Fruit fly (Drosophila melanogaster) whole organism, adult: ENCODE data around the gene CG7296.

Source experiments
- CG11617 ChIP-seq: fragments of 200-800 bp; sonication (Bioruptor generic); optimal IDR thresholded peaks from 2 replicates; lab custom pipeline; 2017; ENCODE audit warnings: mild to moderate bottlenecking, missing biosample characterization, missing genetic modification reagents, missing genetic modification characterization
- CG12768 ChIP-seq: fragments of 200-800 bp; sonication (Bioruptor generic); optimal IDR thresholded peaks from 2 replicates; lab custom pipeline; 2017; ENCODE audit warnings: missing biosample characterization, missing genetic modification characterization, mild to moderate bottlenecking, moderate library complexity, missing genetic modification reagents
- CG14711 ChIP-seq: fragments of 200-800 bp; sonication (Bioruptor generic); optimal IDR thresholded peaks from 2 replicates; lab custom pipeline; 2018; ENCODE audit warnings: missing biosample characterization, mild to moderate bottlenecking, missing genetic modification characterization, moderate library complexity
- CG1620 ChIP-seq: fragments of 200-800 bp; sonication (Bioruptor generic); optimal IDR thresholded peaks from 2 replicates; lab custom pipeline; 2016; ENCODE audit warnings: missing biosample characterization, missing genetic modification characterization
- CG33017 ChIP-seq: fragments of 200-800 bp; sonication (Bioruptor generic); optimal IDR thresholded peaks from 2 replicates; lab custom pipeline; 2018; ENCODE audit warnings: missing biosample characterization, mild to moderate bottlenecking, missing genetic modification characterization, moderate library complexity
- CG5204 ChIP-seq: fragments of 200-800 bp; sonication (Bioruptor generic); optimal IDR thresholded peaks from 2 replicates; lab custom pipeline; 2016; ENCODE audit warnings: missing biosample characterization, missing genetic modification characterization
- CG7045 ChIP-seq: fragments of 200-800 bp; sonication (Bioruptor generic); optimal IDR thresholded peaks from 2 replicates; lab custom pipeline; 2017; ENCODE audit warnings: missing biosample characterization, mild to moderate bottlenecking, missing genetic modification characterization
- CG7101 ChIP-seq: fragments of 200-800 bp; sonication (Bioruptor generic); optimal IDR thresholded peaks from 2 replicates; lab custom pipeline; 2018; ENCODE audit warnings: missing biosample characterization, mild to moderate bottlenecking, missing genetic modification characterization, moderate library complexity
- Clk ChIP-seq: fragments of 200-800 bp; sonication (Bioruptor generic); optimal IDR thresholded peaks from 2 replicates; lab custom pipeline; 2017; ENCODE audit warnings: missing biosample characterization, missing genetic modification characterization
- Crg-1 ChIP-seq: fragments of 200-800 bp; sonication (Bioruptor generic); optimal IDR thresholded peaks from 2 replicates; lab custom pipeline; 2016; ENCODE audit warnings: missing biosample characterization, missing genetic modification characterization
- Hr96 ChIP-seq: fragments of 200-800 bp; sonication (Bioruptor generic); optimal IDR thresholded peaks from 2 replicates; lab custom pipeline; 2016; ENCODE audit warnings: missing biosample characterization, missing genetic modification characterization
- Mnt ChIP-seq: fragments of 200-800 bp; sonication (Bioruptor generic); optimal IDR thresholded peaks from 2 replicates; lab custom pipeline; 2016; ENCODE audit warnings: missing biosample characterization, mild to moderate bottlenecking, missing genetic modification characterization
- bab1 ChIP-seq: fragments of 200-800 bp; sonication (Bioruptor generic); optimal IDR thresholded peaks from 3 replicates; lab custom pipeline; 2019; ENCODE audit warnings: missing biosample characterization, mild to moderate bottlenecking, missing genetic modification characterization, moderate library complexity
- cic ChIP-seq: fragments of 200-800 bp; sonication (Bioruptor generic); optimal IDR thresholded peaks from 2 replicates; lab custom pipeline; 2017; ENCODE audit warnings: missing biosample characterization, mild to moderate bottlenecking, missing genetic modification characterization, moderate library complexity
- cnc ChIP-seq, 2 experiments: fragments of >200 bp; optimal IDR thresholded peaks; 2 replicates each; lab custom pipeline; 2017
- kay ChIP-seq: fragments of 200-800 bp; sonication (Bioruptor generic); peaks from one replicate; lab custom pipeline; 2016; ENCODE audit warnings: missing biosample characterization, missing genetic modification characterization, borderline replicate concordance
- ovo ChIP-seq: fragments of 200-800 bp; sonication (Bioruptor generic); optimal IDR thresholded peaks from 2 replicates; lab custom pipeline; 2016; ENCODE audit warnings: missing biosample characterization, missing genetic modification characterization
- pad ChIP-seq: fragments of 200-800 bp; sonication (Bioruptor generic); optimal IDR thresholded peaks from 3 replicates; lab custom pipeline; 2017; ENCODE audit warnings: missing biosample characterization, missing genetic modification characterization, mild to moderate bottlenecking, moderate library complexity, missing genetic modification reagents
- tj ChIP-seq: fragments of 200-800 bp; sonication (Bioruptor generic); optimal IDR thresholded peaks from 3 replicates; lab custom pipeline; 2017; ENCODE audit warnings: missing biosample characterization, mild to moderate bottlenecking, missing genetic modification characterization, moderate library complexity
- toe ChIP-seq: fragments of 200-800 bp; sonication (Bioruptor generic); optimal IDR thresholded peaks from 2 replicates; lab custom pipeline; 2016; ENCODE audit warnings: missing biosample characterization, missing genetic modification characterization

CG7296 gene

dm6 chr2L:10721535-10721934 is 34.7 kb upstream of the CG7296 start:
- no peak for TF ChIP-seq Clk (GFP tag; lab: Kevin White, UChicago)
- TF ChIP-seq CG7101 (tag; lab: Kevin White, UChicago), result no peak
- no peak for TF ChIP-seq toe (GFP tag; lab: Kevin White, UChicago)
- no peak for TF ChIP-seq cnc (optimal IDR thresholded peaks at IDR 0.05; lab: Kevin White, UChicago)
- TF ChIP-seq Mnt (GFP tag; lab: Kevin White, UChicago), result no peak
- TF ChIP-seq pad (GFP tag; lab: Kevin White, UChicago), result no peak
- no peak for TF ChIP-seq CG11617
- TF ChIP-seq CG14711 (tag; lab: Kevin White, UChicago), result no peak
- no peak for TF ChIP-seq tj (GFP tag; lab: Kevin White, UChicago)
- no peak for TF ChIP-seq CG5204 (GFP tag; lab: Kevin White, UChicago)
- no peak for TF ChIP-seq CG33017 (tag; lab: Kevin White, UChicago)
- no peak for TF ChIP-seq CG12768 (GFP tag; lab: Kevin White, UChicago)
- no peak for TF ChIP-seq cic (GFP tag; lab: Kevin White, UChicago)

- TF ChIP-seq cnc (optimal IDR thresholded peaks at IDR 0.05; lab: Kevin White, UChicago) (no peak), CG33017 (tag; lab: Kevin White, UChicago) (no peak), CG7045 (GFP tag; lab: Kevin White, UChicago) (no peak), CG14711 (tag; lab: Kevin White, UChicago) (no peak)
Observed at dm6 chr2L:10711221-10711620, 24.4 kb upstream of the CG7296 start.

dm6 chr2L:10709353-10709752 is 22.5 kb upstream of the CG7296 start, which contains the start of gene Lip2:
Gene Lip2, minus strand, starts transcription at chr2L:10709453.
- TF ChIP-seq kay (GFP tag; lab: Kevin White, UChicago) (peak; percentile 17), CG33017 (tag; lab: Kevin White, UChicago) (no peak), CG12768 (GFP tag; lab: Kevin White, UChicago) (no peak)

DNA sequence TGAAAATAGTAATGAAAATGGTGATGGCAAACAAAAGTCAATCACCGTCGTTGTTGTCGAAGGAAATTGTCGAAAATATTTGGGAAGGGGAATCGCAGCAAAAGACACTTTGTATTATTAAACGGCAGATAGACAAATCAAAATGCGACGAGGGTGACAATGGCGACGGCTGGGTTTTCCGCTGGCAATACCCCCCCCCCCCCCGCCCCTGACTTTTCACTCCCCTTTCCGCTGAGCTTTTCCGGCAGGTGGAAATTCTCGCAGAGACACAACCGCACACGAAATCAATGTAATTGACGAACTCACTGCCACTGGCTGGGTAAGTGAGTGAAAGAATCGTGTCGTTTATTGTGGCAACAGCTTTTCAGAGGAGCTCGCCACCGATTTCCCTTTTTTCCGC is 21.2 kb upstream of the CG7296 start:
- TF ChIP-seq CG5204 (GFP tag; lab: Kevin White, UChicago) (no peak), Hr96 (GFP tag; lab: Kevin White, UChicago) (no peak), CG14711 (tag; lab: Kevin White, UChicago) (no peak), CG1620 (GFP tag; lab: Kevin White, UChicago) (no peak), bab1 (GFP tag; lab: Kevin White, UChicago) (no peak)

- TF ChIP-seq CG5204 (GFP tag; lab: Kevin White, UChicago), result no peak
- no peak for TF ChIP-seq Clk (GFP tag; lab: Kevin White, UChicago)
- TF ChIP-seq pad (GFP tag; lab: Kevin White, UChicago), result no peak
- TF ChIP-seq Mnt (GFP tag; lab: Kevin White, UChicago), result no peak
- TF ChIP-seq CG7045 (GFP tag; lab: Kevin White, UChicago), result no peak
Observed at dm6 chr2L:10706267-10706666, 19.4 kb upstream of the CG7296 start.

- no peak for TF ChIP-seq CG12768 (GFP tag; lab: Kevin White, UChicago)
- no peak for TF ChIP-seq pad (GFP tag; lab: Kevin White, UChicago)
- no peak for TF ChIP-seq kay (GFP tag; lab: Kevin White, UChicago)
- no peak for TF ChIP-seq CG33017 (tag; lab: Kevin White, UChicago)
- no peak for TF ChIP-seq toe (GFP tag; lab: Kevin White, UChicago)
- no peak for TF ChIP-seq CG7045 (GFP tag; lab: Kevin White, UChicago)
- no peak for TF ChIP-seq bab1 (GFP tag; lab: Kevin White, UChicago)
- no peak for TF ChIP-seq Hr96 (GFP tag; lab: Kevin White, UChicago)
- no peak for TF ChIP-seq CG1620 (GFP tag; lab: Kevin White, UChicago)
- no peak for TF ChIP-seq CG14711 (tag; lab: Kevin White, UChicago)
- no peak for TF ChIP-seq cic (GFP tag; lab: Kevin White, UChicago)
- TF ChIP-seq Clk (GFP tag; lab: Kevin White, UChicago), result no peak
- TF ChIP-seq ovo (GFP tag; lab: Kevin White, UChicago), result no peak
- TF ChIP-seq Mnt (GFP tag; lab: Kevin White, UChicago), result no peak
- TF ChIP-seq Crg-1 (GFP tag; lab: Kevin White, UChicago), result no peak
- no peak for TF ChIP-seq tj (GFP tag; lab: Kevin White, UChicago)
- no peak for TF ChIP-seq CG7101 (tag; lab: Kevin White, UChicago)
- TF ChIP-seq CG5204 (GFP tag; lab: Kevin White, UChicago), result no peak
- no peak for TF ChIP-seq cnc (optimal IDR thresholded peaks at IDR 0.05; lab: Kevin White, UChicago)
- no peak for TF ChIP-seq CG11617
Observed at dm6 chr2L:10704425-10704824, 17.6 kb upstream of the CG7296 start.

DNA sequence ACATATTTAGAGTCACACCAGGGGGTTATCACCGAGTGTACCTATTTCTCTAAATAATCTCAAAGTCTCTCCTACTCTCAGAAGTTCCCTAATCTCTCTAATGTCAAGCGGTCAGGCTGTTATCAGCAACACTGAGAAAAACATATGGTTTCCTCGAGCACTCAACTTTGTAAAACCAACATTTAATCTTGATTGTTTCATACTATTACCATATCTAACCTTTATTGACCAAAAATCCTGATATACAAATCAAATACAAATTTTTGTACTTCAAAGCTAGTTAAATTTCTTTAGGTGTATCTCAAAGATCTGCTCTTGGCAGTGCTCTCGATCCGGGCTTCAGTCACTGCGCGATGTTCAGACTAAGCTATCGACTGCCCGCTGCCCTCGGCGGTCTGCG is 16.4 kb upstream of the CG7296 start, which contains the start of gene CG6415:
Gene CG6415 (plus strand): TSS at position 341 of the 400 bp plus-strand sequence.
- TF ChIP-seq CG33017 (tag; lab: Kevin White, UChicago) (peak; percentile 92), Hr96 (GFP tag; lab: Kevin White, UChicago) (peak; percentile 75), Mnt (GFP tag; lab: Kevin White, UChicago) (peak; percentile 58), Clk (GFP tag; lab: Kevin White, UChicago) (peak; percentile 57), kay (GFP tag; lab: Kevin White, UChicago) (no peak), tj (GFP tag; lab: Kevin White, UChicago) (peak; percentile 45), toe (GFP tag; lab: Kevin White, UChicago) (peak; percentile 72), CG5204 (GFP tag; lab: Kevin White, UChicago) (peak; percentile 83), cnc (optimal IDR thresholded peaks at IDR 0.05; lab: Kevin White, UChicago) (no peak), CG7101 (tag; lab: Kevin White, UChicago) (peak; percentile 89), CG11617 (peak; percentile 70), Crg-1 (GFP tag; lab: Kevin White, UChicago) (peak; percentile 10), CG12768 (GFP tag; lab: Kevin White, UChicago) (peak; percentile 86), CG1620 (GFP tag; lab: Kevin White, UChicago) (peak; percentile 7), CG7045 (GFP tag; lab: Kevin White, UChicago) (peak; percentile 78), pad (GFP tag; lab: Kevin White, UChicago) (peak; percentile 59), ovo (GFP tag; lab: Kevin White, UChicago) (no peak), cic (GFP tag; lab: Kevin White, UChicago) (peak; percentile 36), CG14711 (tag; lab: Kevin White, UChicago) (peak; percentile 75), bab1 (GFP tag; lab: Kevin White, UChicago) (no peak)
